Worm (Caenorhabditis elegans) whole organism, L4 larva: ENCODE results near the gene F53F4.1.

Source experiments
- D1046.2 ChIP-seq: fragments of 200-800 bp; sonication (Bioruptor generic); IDR thresholded peaks from 2 replicates; pipeline ENCODE4 v1.3.6; 2022; ENCODE audit warnings: missing genetic modification characterization, missing compliant biosample characterization
- F37D6.2 ChIP-seq: sonication (generic microtip); optimal IDR thresholded peaks from 2 replicates; lab custom pipeline; 2016; ENCODE audit warnings: mild to moderate bottlenecking, missing genetic modification characterization, missing compliant biosample characterization
- F44E2.7 ChIP-seq: fragments of 200-800 bp; sonication (Bioruptor generic); IDR thresholded peaks from 2 replicates; pipeline ENCODE4 v2.1.2; 2022; ENCODE audit warnings: missing genetic modification characterization, missing compliant biosample characterization
- F49E8.2 ChIP-seq: sonication (generic microtip); optimal IDR thresholded peaks from 2 replicates; lab custom pipeline; 2016; ENCODE audit warnings: missing compliant biosample characterization, mild to moderate bottlenecking, missing genetic modification characterization, borderline replicate concordance
- R02D3.7 ChIP-seq: fragments of 150-350 bp; sonication (generic microtip); optimal IDR thresholded peaks from 3 replicates; lab custom pipeline; 2014; ENCODE audit warnings: missing biosample characterization, missing genetic modification characterization
- T26A8.4 ChIP-seq: fragments of 200-800 bp; sonication (Bioruptor generic); IDR thresholded peaks from 2 replicates; pipeline ENCODE4 v1.3.6; 2022; ENCODE audit warnings: missing genetic modification characterization, missing compliant biosample characterization
- Y48G9A.11 ChIP-seq: fragments of 200-800 bp; sonication (Bioruptor generic); IDR thresholded peaks from 2 replicates; pipeline ENCODE4 v1.3.6; 2022; ENCODE audit warnings: missing genetic modification reagents, missing genetic modification characterization, missing compliant biosample characterization
- ZK546.5 ChIP-seq, 2 experiments: sonication (generic microtip); optimal IDR thresholded peaks; 2 replicates each; lab custom pipeline; 2017; ENCODE audit warnings: missing biosample characterization in 2 of 2, missing genetic modification characterization in 2 of 2
- arid-1 ChIP-seq: fragments of 200-800 bp; sonication (Bioruptor generic); conservative IDR thresholded peaks from 2 replicates; pipeline ENCODE4 v1.3.6; 2022; ENCODE audit warnings: missing genetic modification reagents, missing genetic modification characterization, missing compliant biosample characterization
- attf-4 ChIP-seq: sonication (generic microtip); optimal IDR thresholded peaks from 3 replicates; lab custom pipeline; 2017; ENCODE audit warnings: missing biosample characterization, missing genetic modification characterization
- ceh-20 ChIP-seq: fragments of 200-800 bp; sonication (Bioruptor generic); IDR thresholded peaks from 2 replicates; pipeline ENCODE4 v1.3.6; 2022; ENCODE audit warnings: missing genetic modification reagents, missing genetic modification characterization, missing compliant biosample characterization
- ceh-28 ChIP-seq: fragments of 150-350 bp; optimal IDR thresholded peaks from 2 replicates; lab custom pipeline; 2014; ENCODE audit warnings: missing biosample characterization, missing genetic modification reagents, missing genetic modification characterization
- ceh-62 ChIP-seq: sonication (generic microtip); optimal IDR thresholded peaks from 2 replicates; lab custom pipeline; 2017; ENCODE audit warnings: missing biosample characterization, missing genetic modification characterization
- daf-12 ChIP-seq: fragments of 150-350 bp; optimal IDR thresholded peaks from 2 replicates; lab custom pipeline; 2014; ENCODE audit warnings: missing biosample characterization, missing genetic modification reagents, missing genetic modification characterization
- daf-16 ChIP-seq, 3 experiments: sonication (generic microtip); optimal IDR thresholded peaks; 2 replicates each; lab custom pipeline; 2016 to 2017; ENCODE audit warnings: missing genetic modification characterization in 3 of 3, missing genetic modification reagents in 3 of 3, mild to moderate bottlenecking in 2 of 3, missing compliant biosample characterization in 2 of 3, missing biosample characterization in 1 of 3, moderate library complexity in 1 of 3
- dpl-1 ChIP-seq: fragments of 150-350 bp; optimal IDR thresholded peaks from 2 replicates; lab custom pipeline; 2014; ENCODE audit warnings: missing biosample characterization, missing genetic modification reagents, missing genetic modification characterization
- duxl-1 ChIP-seq: sonication (generic microtip); optimal IDR thresholded peaks from 2 replicates; lab custom pipeline; 2016; ENCODE audit warnings: mild to moderate bottlenecking, missing genetic modification characterization, moderate library complexity, missing compliant biosample characterization; ENCODE audit not compliant: poor library complexity
- dve-1 ChIP-seq: sonication (generic microtip); optimal IDR thresholded peaks from 2 replicates; lab custom pipeline; 2017; ENCODE audit warnings: antibody characterized with exemption, mild to moderate bottlenecking, missing genetic modification characterization, missing compliant biosample characterization; ENCODE audit not compliant: insufficient read depth
- fkh-10 ChIP-seq: fragments of 150-350 bp; optimal IDR thresholded peaks from 2 replicates; lab custom pipeline; 2014; ENCODE audit warnings: missing biosample characterization, missing genetic modification reagents, missing genetic modification characterization
- hif-1 ChIP-seq, 2 experiments: sonication (generic microtip); optimal IDR thresholded peaks; 2 replicates each; lab custom pipeline; 2016 to 2017; ENCODE audit warnings: missing compliant biosample characterization in 2 of 2, missing genetic modification characterization in 2 of 2, missing genetic modification reagents in 2 of 2, missing genotype in 2 of 2, mild to moderate bottlenecking in 1 of 2
- jun-1 ChIP-seq: fragments of 150-350 bp; optimal IDR thresholded peaks from 2 replicates; lab custom pipeline; 2014; ENCODE audit warnings: missing biosample characterization, missing genetic modification reagents, missing genetic modification characterization
- lin-13 ChIP-seq: fragments of 150-350 bp; optimal IDR thresholded peaks from 2 replicates; lab custom pipeline; 2014; ENCODE audit warnings: missing biosample characterization, missing genetic modification reagents, missing genetic modification characterization
- lin-29 ChIP-seq: fragments of 200-800 bp; sonication (Bioruptor generic); IDR thresholded peaks from 2 replicates; pipeline ENCODE4 v1.3.6; 2022; ENCODE audit warnings: missing genetic modification reagents, missing genetic modification characterization, missing compliant biosample characterization
- madf-5 ChIP-seq, 2 experiments: fragments of 200-800 bp; sonication (Bioruptor generic); IDR thresholded peaks; 2 replicates each; pipeline ENCODE4 v1.3.6; 2022; ENCODE audit warnings: missing compliant biosample characterization in 2 of 2, missing genetic modification characterization in 2 of 2
- mdl-1 ChIP-seq, 2 experiments: fragments of 150-350 bp in 1 of 2; sonication (generic microtip) in 1 of 2; optimal IDR thresholded peaks; 2 replicates each; lab custom pipeline; 2014 to 2017; ENCODE audit warnings: missing biosample characterization in 2 of 2, missing genetic modification characterization in 2 of 2
- mdt-29 ChIP-seq: fragments of 200-800 bp; sonication (Bioruptor generic); IDR thresholded peaks from 2 replicates; pipeline ENCODE4 v1.3.6; 2022; ENCODE audit warnings: missing genetic modification reagents, missing genetic modification characterization, missing compliant biosample characterization
- mep-1 ChIP-seq: fragments of 150-350 bp; sonication (generic microtip); optimal IDR thresholded peaks from 3 replicates; lab custom pipeline; 2014; ENCODE audit warnings: missing biosample characterization, missing genetic modification characterization
- mxl-3 ChIP-seq: fragments of 200-800 bp; sonication (Bioruptor generic); optimal IDR thresholded peaks from 2 replicates; lab custom pipeline; 2018; ENCODE audit warnings: mild to moderate bottlenecking, missing genetic modification characterization, missing compliant biosample characterization
- nhr-11 ChIP-seq: fragments of 150-350 bp; optimal IDR thresholded peaks from 2 replicates; lab custom pipeline; 2014; ENCODE audit warnings: missing biosample characterization, missing genetic modification characterization
- nhr-41 ChIP-seq: fragments of 200-800 bp; sonication (Bioruptor generic); IDR thresholded peaks from 2 replicates; pipeline ENCODE4 v1.3.6; 2022; ENCODE audit warnings: missing genetic modification reagents, missing genetic modification characterization, missing compliant biosample characterization
- nhr-42 ChIP-seq: fragments of 200-800 bp; sonication (Bioruptor generic); IDR thresholded peaks from 2 replicates; pipeline ENCODE4 v1.3.6; 2022; ENCODE audit warnings: missing genetic modification characterization, missing compliant biosample characterization
- nhr-6 ChIP-seq: fragments of 150-350 bp; optimal IDR thresholded peaks from 2 replicates; lab custom pipeline; 2014; ENCODE audit warnings: missing biosample characterization, missing genetic modification characterization
- nhr-76 ChIP-seq: fragments of 150-350 bp; optimal IDR thresholded peaks from 2 replicates; lab custom pipeline; 2014; ENCODE audit warnings: missing biosample characterization, missing genetic modification characterization
- pha-4 ChIP-seq, 2 experiments: fragments of 150-350 bp in 1 of 2; fragments of 200-800 bp in 1 of 2; sonication (Bioruptor generic) in 1 of 2; IDR thresholded peaks in 1 of 2; optimal IDR thresholded peaks in 1 of 2; 2 replicates each; pipeline versions ENCODE4 v1.3.6 to Lab custom; 2014 to 2022; ENCODE audit warnings: missing genetic modification characterization in 2 of 2, missing genetic modification reagents in 2 of 2, missing biosample characterization in 1 of 2, missing compliant biosample characterization in 1 of 2
- rbr-2 ChIP-seq: sonication (generic microtip); optimal IDR thresholded peaks from 2 replicates; lab custom pipeline; 2016; ENCODE audit warnings: missing genotype, missing genetic modification characterization, missing compliant biosample characterization
- sdz-12 ChIP-seq: fragments of 200-800 bp; sonication (Bioruptor generic); optimal IDR thresholded peaks from 2 replicates; lab custom pipeline; 2018; ENCODE audit warnings: mild to moderate bottlenecking, missing genetic modification characterization, missing compliant biosample characterization
- spr-3 ChIP-seq: fragments of 200-800 bp; sonication (Bioruptor generic); optimal IDR thresholded peaks from 2 replicates; lab custom pipeline; 2018; ENCODE audit warnings: mild to moderate bottlenecking, missing genetic modification characterization, missing compliant biosample characterization
- unc-130 ChIP-seq: sonication (generic microtip); optimal IDR thresholded peaks from 2 replicates; lab custom pipeline; 2016; ENCODE audit warnings: missing genetic modification reagents, missing genetic modification characterization, missing compliant biosample characterization
- unc-39 ChIP-seq: sonication (generic microtip); optimal IDR thresholded peaks from 2 replicates; lab custom pipeline; 2017; ENCODE audit warnings: missing biosample characterization, missing genetic modification characterization
- zag-1 ChIP-seq: fragments of 150-350 bp; optimal IDR thresholded peaks from 2 replicates; lab custom pipeline; 2014; ENCODE audit warnings: missing biosample characterization, missing genetic modification characterization

The F53F4.1 gene

ce11 chrV:13608486-13608885, 23.9 kb downstream of the F53F4.1 start (continued):
- no peak for TF ChIP-seq nhr-6 (tag; lab: Kevin White, UChicago)
- TF ChIP-seq ceh-62 (tag; lab: Kevin White, UChicago), result no peak
- TF ChIP-seq ceh-28 (tag; lab: Kevin White, UChicago), result no peak
- TF ChIP-seq duxl-1 (tag; lab: Kevin White, UChicago), result no peak
- TF ChIP-seq ZK546.5 (tag; optimal IDR thresholded peaks at IDR 0.05; lab: Kevin White, UChicago), result no peak

- TF ChIP-seq mxl-3 (peak; percentile 21), attf-4 (tag; lab: Kevin White, UChicago) (no peak), dve-1 (tag; lab: Kevin White, UChicago) (no peak), D1046.2 (0 out of 2 replicates have a peak, but pooled peaks have one; percentile 11), nhr-76 (tag; lab: Kevin White, UChicago) (no peak), F49E8.2 (tag; lab: Kevin White, UChicago) (no peak), F37D6.2 (no peak), mdl-1 (tag; optimal IDR thresholded peaks at IDR 0.05; lab: Kevin White, UChicago) (peak in 1 of 2 experiments; percentile 4), hif-1 (tag; optimal IDR thresholded peaks at IDR 0.05; lab: Kevin White, UChicago) (peak in 1 of 2 experiments; percentile 42), unc-130 (no peak)
Measured at ce11 chrV:13609806-13610205, 25.2 kb downstream of the F53F4.1 start.

ce11 chrV:13611782-13612181, 27.2 kb downstream of the F53F4.1 start, which contains the start of gene spig-9:
Gene spig-9, minus strand, starts transcription at chrV:13611882.
- TF ChIP-seq daf-16 (GFP tag; optimal IDR thresholded peaks at IDR 0.05; lab: Kevin White, UChicago), result no peak
- TF ChIP-seq daf-16 (tag; optimal IDR thresholded peaks at IDR 0.05; lab: Kevin White, UChicago), result no peak
- TF ChIP-seq zag-1, result no peak
- no peak for TF ChIP-seq ceh-20 (GFP tag; lab: Robert Waterston, UW)
- TF ChIP-seq T26A8.4 (GFP tag; lab: Robert Waterston, UW), result no peak
- no peak for TF ChIP-seq duxl-1 (tag; lab: Kevin White, UChicago)
- TF ChIP-seq F44E2.7 (GFP tag; lab: Robert Waterston, UW), result no peak
- TF ChIP-seq nhr-41 (GFP tag; lab: Robert Waterston, UW), result no peak
- TF ChIP-seq madf-5 (GFP tag; IDR thresholded peaks at IDR 0.05; lab: Robert Waterston, UW), result no peak
- no peak for TF ChIP-seq sdz-12 (GFP tag; lab: Kevin White, UChicago)
- no peak for TF ChIP-seq unc-39 (tag; lab: Kevin White, UChicago)
- TF ChIP-seq arid-1, result no peak
- TF ChIP-seq ceh-62 (tag; lab: Kevin White, UChicago), result no peak
- TF ChIP-seq nhr-11 (tag; lab: Kevin White, UChicago), result no peak
- no peak for TF ChIP-seq R02D3.7 (tag; lab: Kevin White, UChicago)
- no peak for TF ChIP-seq jun-1
- no peak for TF ChIP-seq D1046.2
- TF ChIP-seq F37D6.2, result no peak
- no peak for TF ChIP-seq fkh-10 (GFP tag; lab: Kevin White, UChicago)
- TF ChIP-seq dpl-1 (GFP tag; lab: Kevin White, UChicago), result no peak
- no peak for TF ChIP-seq lin-13

ce11 chrV:13613870-13614269, 29.3 kb downstream of the F53F4.1 start, which contains the start of gene F53F4.7:
Gene F53F4.7, minus strand, starts transcription at chrV:13613970.
- no peak for TF ChIP-seq pha-4 (GFP tag; IDR thresholded peaks at IDR 0.05; lab: Robert Waterston, UW)
- TF ChIP-seq pha-4 (tag; optimal IDR thresholded peaks at IDR 0.05; lab: Kevin White, UChicago), result no peak
- no peak for TF ChIP-seq mdt-29
- no peak for TF ChIP-seq ZK546.5 (tag; optimal IDR thresholded peaks at IDR 0.05; lab: Kevin White, UChicago)
- TF ChIP-seq F37D6.2, result no peak
- no peak for TF ChIP-seq lin-29 (GFP tag; lab: Robert Waterston, UW)
- TF ChIP-seq rbr-2 (tag; lab: Kevin White, UChicago), result no peak
- no peak for TF ChIP-seq madf-5 (GFP tag; IDR thresholded peaks at IDR 0.05; lab: Robert Waterston, UW)
- no peak for TF ChIP-seq nhr-42 (GFP tag; lab: Robert Waterston, UW)
- TF ChIP-seq ceh-28 (tag; lab: Kevin White, UChicago), result no peak
- no peak for TF ChIP-seq Y48G9A.11 (GFP tag; lab: Robert Waterston, UW)
- TF ChIP-seq spr-3, result no peak
- TF ChIP-seq mep-1, result no peak
- no peak for TF ChIP-seq daf-12 (tag; lab: Kevin White, UChicago)
